Worm (Caenorhabditis elegans): Measurements from ENCODE around the gene paa-1.

The paa-1 gene

ce11 chrIII:5486345-5486744 is 35.8 kb downstream of the paa-1 start:
- TF ChIP-seq unc-62 (GFP tag; optimal IDR thresholded peaks at IDR 0.05) = no peak

- no peak for TF ChIP-seq unc-62 (GFP tag; optimal IDR thresholded peaks at IDR 0.05)
These were observed 36.6 kb downstream of the paa-1 start, which contains the start of gene osg-1 for ce11 chrIII:5487087-5487603. TSS of gene osg-1 (plus strand) at chrIII:5487553.

- no peak for TF ChIP-seq unc-62 (GFP tag; optimal IDR thresholded peaks at IDR 0.05)
These were observed 44.6 kb downstream of the paa-1 start, which contains the start of gene R02F2.8 for ce11 chrIII:5495168-5495567. TSS of gene R02F2.8 (minus strand) at chrIII:5495268.

- TF ChIP-seq unc-62 (GFP tag; optimal IDR thresholded peaks at IDR 0.05) = no peak
These were observed 48.4 kb downstream of the paa-1 start, which contains the start of gene R02F2.9 for ce11 chrIII:5498973-5499372. TSS of gene R02F2.9 (plus strand) at chrIII:5499190.

DNA sequence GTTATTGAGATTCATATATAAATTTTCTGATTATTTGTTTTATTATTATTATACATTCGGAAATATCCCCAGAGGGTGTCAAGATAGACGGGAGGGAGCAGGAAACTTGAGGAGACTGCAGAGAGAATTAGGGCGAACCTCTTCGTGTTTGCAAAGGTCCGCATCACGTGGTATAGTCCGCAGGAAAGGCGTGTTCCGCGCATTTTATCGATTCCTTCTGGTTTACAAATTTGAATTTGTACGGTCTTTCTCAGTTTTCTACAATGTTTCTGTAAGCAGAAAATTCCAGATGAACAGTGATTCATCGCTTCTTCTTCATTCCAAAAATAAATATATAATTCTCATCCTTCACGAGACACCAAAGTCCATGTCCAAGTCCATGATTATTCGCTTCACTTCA is 49.4 kb downstream of the paa-1 start:
- no peak for TF ChIP-seq unc-62 (GFP tag; optimal IDR thresholded peaks at IDR 0.05)

- TF ChIP-seq unc-62 (GFP tag; optimal IDR thresholded peaks at IDR 0.05) = no peak
These were observed 50.2 kb downstream of the paa-1 start for ce11 chrIII:5500732-5501131.

- no peak for TF ChIP-seq unc-62 (GFP tag; optimal IDR thresholded peaks at IDR 0.05)
These were observed 51.1 kb downstream of the paa-1 start, which contains the start of gene R02F2.1 for ce11 chrIII:5501358-5502287. TSS of gene R02F2.1 (plus strand) at chrIII:5501885.

Data from whole organism, dauer.